Worm (Caenorhabditis elegans) whole organism, midembryonic: ENCODE results near the gene rad-23.

Experiments used
- T22C8.4 ChIP-seq: fragments of 200-800 bp; sonication (Bioruptor generic); IDR thresholded peaks from 2 replicates; pipeline ENCODE4 v1.3.6; 2022; ENCODE audit warnings: missing genetic modification characterization, missing compliant biosample characterization
- cog-1 ChIP-seq: sonication (generic microtip); optimal IDR thresholded peaks from 2 replicates; lab custom pipeline; 2016; ENCODE audit warnings: missing genetic modification characterization, missing compliant biosample characterization
- flt-1 ChIP-seq: fragments of 200-800 bp; sonication (Bioruptor generic); IDR thresholded peaks from 2 replicates; pipeline ENCODE4 v1.3.6; 2022; ENCODE audit warnings: missing genetic modification characterization, missing compliant biosample characterization
- ref-1 ChIP-seq: fragments of 200-800 bp; sonication (Bioruptor generic); conservative IDR thresholded peaks from 2 replicates; pipeline ENCODE4 v1.3.6; 2022; ENCODE audit warnings: missing genetic modification reagents, missing genetic modification characterization, missing compliant biosample characterization
- tab-1 ChIP-seq: fragments of 200-800 bp; sonication (Bioruptor generic); IDR thresholded peaks from 2 replicates; pipeline ENCODE4 v1.3.6; 2022; ENCODE audit warnings: missing genetic modification characterization, missing compliant biosample characterization
- ztf-23 ChIP-seq: fragments of 200-800 bp; sonication (Bioruptor generic); IDR thresholded peaks from 2 replicates; pipeline ENCODE4 v1.3.6; 2022; ENCODE audit warnings: missing genetic modification reagents, missing genetic modification characterization, missing compliant biosample characterization
- ztf-29 ChIP-seq: fragments of 200-800 bp; sonication (Bioruptor generic); IDR thresholded peaks from 2 replicates; pipeline ENCODE4 v1.3.6; 2022; ENCODE audit warnings: missing genetic modification reagents, missing genetic modification characterization, missing compliant biosample characterization

The rad-23 gene

ce11 chrII:11602387-11602960 is 50.1 kb downstream of the rad-23 start:
- TF ChIP-seq ztf-29 (GFP tag; lab: Robert Waterston, UW) (no peak), ref-1 (no peak), flt-1 (GFP tag; lab: Robert Waterston, UW) (no peak), T22C8.4 (no peak), cog-1 (tag; lab: Kevin White, UChicago) (no peak), tab-1 (GFP tag; lab: Robert Waterston, UW) (no peak), ztf-23 (GFP tag; lab: Robert Waterston, UW) (no peak)
